Worm (Caenorhabditis elegans) whole organism, L4/young adult: ENCODE results near the gene W05H7.1.

Experiments
- W03F9.2 ChIP-seq: fragments of 150-350 bp; optimal IDR thresholded peaks from 2 replicates; lab custom pipeline; 2014; ENCODE audit warnings: missing biosample characterization, missing genetic modification characterization
- him-1 ChIP-seq: sonication (generic microtip); optimal IDR thresholded peaks from 2 replicates; lab custom pipeline; 2016; ENCODE audit warnings: missing genotype, missing genetic modification reagents, missing genetic modification characterization, missing compliant biosample characterization

DNA sequence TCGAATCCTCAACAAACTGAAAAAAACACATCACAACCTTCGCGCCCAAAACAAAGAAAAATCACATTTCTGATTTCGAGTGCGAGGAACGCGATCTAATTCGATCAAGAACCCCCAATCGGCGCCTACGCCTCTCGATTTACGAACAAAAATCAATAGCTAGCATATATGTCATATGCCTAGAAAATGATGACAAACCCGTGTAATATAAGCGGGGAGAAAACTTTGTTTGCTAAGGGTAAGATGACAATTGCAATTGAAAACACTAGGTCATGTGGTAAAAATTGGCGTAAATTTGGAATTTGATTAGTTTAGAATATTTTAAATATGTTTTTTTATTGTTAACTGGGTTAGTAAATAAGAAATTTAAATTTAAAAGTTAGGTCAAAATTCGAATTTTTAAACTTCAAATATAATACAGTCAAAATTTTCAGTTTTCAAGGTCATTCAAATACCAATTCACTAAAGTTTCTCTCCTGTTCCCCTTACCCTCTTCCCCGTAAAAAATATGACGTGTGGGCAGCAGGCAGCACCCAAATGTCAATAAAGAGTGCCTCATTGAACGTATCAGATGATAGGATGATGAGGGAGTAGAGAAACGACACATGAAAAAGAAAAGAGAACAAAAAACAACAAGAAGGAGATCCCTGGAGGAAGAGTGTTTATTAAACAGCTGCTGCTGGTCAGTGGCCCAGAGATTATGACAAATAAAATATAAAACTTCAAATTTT lies 5.9 kb downstream of the W05H7.1 start:
- peak; percentile 27 for TF ChIP-seq W03F9.2
- no peak for TF ChIP-seq him-1 (tag; lab: Kevin White, UChicago)
